Worm (Caenorhabditis elegans): ENCODE results near the gene K01G12.3.

DNA sequence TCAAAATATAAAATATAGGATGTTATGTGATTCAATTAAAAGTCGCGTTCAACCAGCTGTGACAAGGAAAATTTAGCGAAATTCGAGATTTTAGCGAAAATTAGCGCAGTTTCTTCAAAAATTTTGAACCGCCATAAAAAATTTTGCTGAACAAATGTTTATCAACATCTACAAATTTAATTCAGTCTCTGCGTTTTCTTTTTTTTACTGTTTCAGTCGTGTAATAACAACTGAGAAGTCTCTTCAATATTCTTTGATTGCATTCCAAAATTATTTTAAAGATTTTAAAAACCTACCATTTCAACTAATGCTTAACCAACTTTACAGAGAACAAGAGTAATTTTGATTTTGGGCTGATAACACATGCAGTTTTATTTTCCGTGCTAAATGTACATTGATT lies 29.2 kb upstream of the K01G12.3 start:
- TF ChIP-seq hmg-11 (tag; optimal IDR thresholded peaks at IDR 0.05) = no peak
- TF ChIP-seq nhr-11 (tag; optimal IDR thresholded peaks at IDR 0.05) = no peak
- no peak for TF ChIP-seq lin-15B (tag; optimal IDR thresholded peaks at IDR 0.05)
- TF ChIP-seq elt-1 (tag; optimal IDR thresholded peaks at IDR 0.05) = no peak
- TF ChIP-seq pha-4 (tag; optimal IDR thresholded peaks at IDR 0.05) = no peak
- TF ChIP-seq nfya-1 (tag; optimal IDR thresholded peaks at IDR 0.05; ENCODE audit: insufficient read depth) = no peak

Measured in whole organism, L3 larva.